Worm (Caenorhabditis elegans) whole organism, young adult: Measurements from ENCODE around the gene srx-76.

Source experiments
- B0019.2 ChIP-seq: fragments of 200-800 bp; sonication (Bioruptor generic); conservative IDR thresholded peaks from 2 replicates; pipeline ENCODE4 v1.3.6; 2022; ENCODE audit warnings: missing genetic modification reagents, missing genetic modification characterization, missing compliant biosample characterization
- B0035.1 ChIP-seq: sonication (generic microtip); optimal IDR thresholded peaks from 2 replicates; lab custom pipeline; 2016; ENCODE audit warnings: missing genetic modification characterization, mild to moderate bottlenecking, missing compliant biosample characterization, missing genotype, missing genetic modification reagents
- B0336.3 ChIP-seq: fragments of 200-800 bp; sonication (Bioruptor generic); IDR thresholded peaks from 2 replicates; pipeline ENCODE4 v1.3.6; 2022; ENCODE audit warnings: missing genetic modification characterization, missing compliant biosample characterization
- C06A6.2 ChIP-seq: fragments of 200-800 bp; sonication (Bioruptor generic); conservative IDR thresholded peaks from 2 replicates; pipeline ENCODE4 v1.3.6; 2022; ENCODE audit warnings: missing genetic modification characterization, missing compliant biosample characterization
- F22D6.2 ChIP-seq: sonication (generic microtip); optimal IDR thresholded peaks from 2 replicates; lab custom pipeline; 2016; ENCODE audit warnings: mild to moderate bottlenecking, missing genetic modification characterization, missing compliant biosample characterization
- F23B12.7 ChIP-seq: sonication (generic microtip); optimal IDR thresholded peaks from 2 replicates; lab custom pipeline; 2017; ENCODE audit warnings: missing genetic modification characterization, mild to moderate bottlenecking, missing compliant biosample characterization, antibody characterized with exemption, moderate library complexity; ENCODE audit not compliant: insufficient read depth
- F49E8.2 ChIP-seq: sonication (generic microtip); optimal IDR thresholded peaks from 3 replicates; lab custom pipeline; 2017; ENCODE audit warnings: missing genetic modification characterization, mild to moderate bottlenecking, missing compliant biosample characterization, antibody characterized with exemption, moderate library complexity; ENCODE audit not compliant: insufficient read depth
- F52B5.7 ChIP-seq: sonication (generic microtip); optimal IDR thresholded peaks from 2 replicates; lab custom pipeline; 2016; ENCODE audit warnings: mild to moderate bottlenecking, missing genetic modification characterization, missing compliant biosample characterization
- F57A8.1 ChIP-seq: fragments of 200-800 bp; sonication (Bioruptor generic); optimal IDR thresholded peaks from 2 replicates; lab custom pipeline; 2018; ENCODE audit warnings: mild to moderate bottlenecking, missing genetic modification characterization, moderate library complexity, missing compliant biosample characterization
- Y53F4B.3 ChIP-seq: fragments of 200-800 bp; sonication (Bioruptor generic); IDR thresholded peaks from 2 replicates; pipeline ENCODE4 v1.3.6; 2022; ENCODE audit warnings: missing genetic modification reagents, missing genetic modification characterization, missing compliant biosample characterization
- Y95B8A.8 ChIP-seq: fragments of 200-800 bp; sonication (Bioruptor generic); IDR thresholded peaks from 2 replicates; pipeline ENCODE4 v1.3.6; 2022; ENCODE audit warnings: missing genetic modification reagents, missing genetic modification characterization, missing compliant biosample characterization
- ama-1 ChIP-seq, 3 experiments: fragments of 150-350 bp in 1 of 3; sonication (generic microtip) in 2 of 3; optimal IDR thresholded peaks; 2 replicates each; lab custom pipeline; 2014 to 2018; ENCODE audit warnings: missing biosample characterization in 2 of 3, missing genetic modification characterization in 2 of 3, missing genetic modification reagents in 2 of 3
- attf-5 ChIP-seq: fragments of 200-800 bp; sonication (Bioruptor generic); optimal IDR thresholded peaks from 2 replicates; lab custom pipeline; 2018; ENCODE audit warnings: mild to moderate bottlenecking, missing genetic modification characterization, missing compliant biosample characterization
- bed-2 ChIP-seq: fragments of 200-800 bp; sonication (Bioruptor generic); IDR thresholded peaks from 2 replicates; pipeline ENCODE4 v1.3.6; 2022; ENCODE audit warnings: missing genetic modification reagents, missing genetic modification characterization, missing compliant biosample characterization
- ccch-3 ChIP-seq: fragments of 200-800 bp; sonication (Bioruptor generic); optimal IDR thresholded peaks from 2 replicates; lab custom pipeline; 2018; ENCODE audit warnings: mild to moderate bottlenecking, missing genetic modification characterization, missing compliant biosample characterization
- cebp-1 ChIP-seq, 2 experiments: fragments of 200-800 bp in 1 of 2; sonication (Bioruptor generic) in 1 of 2; sonication (generic microtip) in 1 of 2; IDR thresholded peaks in 1 of 2; optimal IDR thresholded peaks in 1 of 2; 2 replicates each; pipeline versions ENCODE4 v1.3.6 to Lab custom; 2017 to 2022; ENCODE audit warnings: missing compliant biosample characterization in 2 of 2, missing genetic modification characterization in 2 of 2, mild to moderate bottlenecking in 1 of 2, missing genetic modification reagents in 1 of 2, moderate library complexity in 1 of 2
- ceh-27 ChIP-seq: fragments of 200-800 bp; sonication (Bioruptor generic); optimal IDR thresholded peaks from 2 replicates; lab custom pipeline; 2018; ENCODE audit warnings: mild to moderate bottlenecking, missing genetic modification characterization, moderate library complexity, missing compliant biosample characterization
- ceh-79 ChIP-seq: sonication (generic microtip); optimal IDR thresholded peaks from 2 replicates; lab custom pipeline; 2017; ENCODE audit warnings: mild to moderate bottlenecking, missing genetic modification characterization, missing compliant biosample characterization
- dox-1 ChIP-seq: fragments of 200-800 bp; sonication (Bioruptor generic); IDR thresholded peaks from 2 replicates; pipeline ENCODE4 v1.3.6; 2022; ENCODE audit warnings: missing genetic modification reagents, missing genetic modification characterization, missing compliant biosample characterization
- dpff-1 ChIP-seq: sonication (generic microtip); optimal IDR thresholded peaks from 2 replicates; lab custom pipeline; 2017; ENCODE audit warnings: mild to moderate bottlenecking, missing genetic modification characterization, missing compliant biosample characterization
- dpl-1 ChIP-seq: fragments of 150-350 bp; optimal IDR thresholded peaks from 2 replicates; lab custom pipeline; 2014; ENCODE audit warnings: missing biosample characterization, missing genetic modification reagents, missing genetic modification characterization
- efl-1 ChIP-seq: fragments of 150-350 bp; optimal IDR thresholded peaks from 2 replicates; lab custom pipeline; 2014; ENCODE audit warnings: missing biosample characterization, missing genetic modification reagents, missing genetic modification characterization
- egl-18 ChIP-seq: fragments of 200-800 bp; sonication (Bioruptor generic); IDR thresholded peaks from 2 replicates; pipeline ENCODE4 v1.3.6; 2022; ENCODE audit warnings: missing genetic modification reagents, missing genetic modification characterization, missing compliant biosample characterization
- egl-44 ChIP-seq: fragments of 200-800 bp; sonication (Bioruptor generic); IDR thresholded peaks from 2 replicates; pipeline ENCODE4 v1.3.6; 2022; ENCODE audit warnings: missing genetic modification reagents, missing genetic modification characterization, missing compliant biosample characterization
- ekl-4 ChIP-seq: fragments of 200-800 bp; sonication (Bioruptor generic); IDR thresholded peaks from 2 replicates; pipeline ENCODE4 v1.3.6; 2022; ENCODE audit warnings: missing genetic modification reagents, missing genetic modification characterization, missing compliant biosample characterization
- hrde-1 ChIP-seq: sonication (generic microtip); optimal IDR thresholded peaks from 2 replicates; lab custom pipeline; 2016; ENCODE audit warnings: missing genetic modification characterization, mild to moderate bottlenecking, missing compliant biosample characterization, moderate library complexity, missing genotype, missing genetic modification reagents, borderline replicate concordance
- hsf-1 ChIP-seq: fragments of 200-800 bp; sonication (Bioruptor generic); IDR thresholded peaks from 2 replicates; pipeline ENCODE4 v1.3.6; 2022; ENCODE audit warnings: missing genetic modification reagents, missing genetic modification characterization, missing compliant biosample characterization
- madf-3 ChIP-seq: fragments of 200-800 bp; sonication (Bioruptor generic); IDR thresholded peaks from 2 replicates; pipeline ENCODE4 v1.3.6; 2022; ENCODE audit warnings: missing genetic modification reagents, missing genetic modification characterization, missing compliant biosample characterization
- madf-8 ChIP-seq: fragments of 200-800 bp; sonication (Bioruptor generic); conservative IDR thresholded peaks from 2 replicates; pipeline ENCODE4 v1.3.6; 2022; ENCODE audit warnings: missing genetic modification reagents, missing genetic modification characterization, missing compliant biosample characterization
- mcd-1 ChIP-seq: fragments of 200-800 bp; sonication (Bioruptor generic); IDR thresholded peaks from 2 replicates; pipeline ENCODE4 v1.3.6; 2022; ENCODE audit warnings: missing genetic modification reagents, missing genetic modification characterization, missing compliant biosample characterization
- nhr-80 ChIP-seq: sonication (generic microtip); optimal IDR thresholded peaks from 2 replicates; lab custom pipeline; 2016; ENCODE audit warnings: missing genetic modification characterization, missing compliant biosample characterization
- pbrm-1 ChIP-seq: fragments of 200-800 bp; sonication (Bioruptor generic); IDR thresholded peaks from 2 replicates; pipeline ENCODE4 v1.3.6; 2022; ENCODE audit warnings: missing genetic modification reagents, missing genetic modification characterization, missing compliant biosample characterization
- repo-1 ChIP-seq: sonication (generic microtip); optimal IDR thresholded peaks from 2 replicates; lab custom pipeline; 2017; ENCODE audit warnings: mild to moderate bottlenecking, missing genetic modification characterization, missing compliant biosample characterization
- snpc-3.4 ChIP-seq: sonication (generic microtip); optimal IDR thresholded peaks from 2 replicates; lab custom pipeline; 2017; ENCODE audit warnings: missing genetic modification characterization, mild to moderate bottlenecking, missing compliant biosample characterization, antibody characterized with exemption, moderate library complexity, missing genotype, missing genetic modification reagents
- somi-1 ChIP-seq: fragments of 200-800 bp; sonication (Bioruptor generic); optimal IDR thresholded peaks from 2 replicates; lab custom pipeline; 2018; ENCODE audit warnings: mild to moderate bottlenecking, missing genetic modification characterization, missing compliant biosample characterization
- tbx-9 ChIP-seq: sonication (generic microtip); optimal IDR thresholded peaks from 2 replicates; lab custom pipeline; 2016; ENCODE audit warnings: borderline replicate concordance, missing genetic modification characterization, inconsistent platforms, missing compliant biosample characterization
- zfh-2 ChIP-seq: fragments of 200-800 bp; sonication (Bioruptor generic); conservative IDR thresholded peaks from 2 replicates; pipeline ENCODE4 v1.3.6; 2022; ENCODE audit warnings: missing genetic modification reagents, missing genetic modification characterization, missing compliant biosample characterization
- ztf-18 ChIP-seq: sonication (generic microtip); optimal IDR thresholded peaks from 2 replicates; lab custom pipeline; 2016; ENCODE audit warnings: missing genotype, mild to moderate bottlenecking, missing genetic modification characterization, missing compliant biosample characterization
- ztf-28 ChIP-seq: fragments of 200-800 bp; sonication (Bioruptor generic); IDR thresholded peaks from 2 replicates; pipeline ENCODE4 v1.3.6; 2022; ENCODE audit warnings: missing genetic modification reagents, missing genetic modification characterization, missing compliant biosample characterization

srx-76 gene

ce11 chrV:11889115-11889935 lies 2.3 kb upstream of the srx-76 start (continued):
- TF ChIP-seq F23B12.7 (tag; lab: Kevin White, UChicago) (peak; percentile 43), somi-1 (GFP tag; lab: Kevin White, UChicago) (peak; percentile 6), snpc-3.4 (tag; lab: Kevin White, UChicago) (no peak), cebp-1 (GFP tag; IDR thresholded peaks at IDR 0.05; lab: Robert Waterston, UW) (no peak), cebp-1 (tag; optimal IDR thresholded peaks at IDR 0.05; lab: Kevin White, UChicago) (peak; percentile 40), Y95B8A.8 (GFP tag; lab: Robert Waterston, UW) (no peak), ekl-4 (GFP tag; lab: Robert Waterston, UW) (peak; percentile 12; the same call in 1 of the 2 replicates), madf-8 (GFP tag; lab: Robert Waterston, UW) (no peak), repo-1 (peak; percentile 71)

DNA sequence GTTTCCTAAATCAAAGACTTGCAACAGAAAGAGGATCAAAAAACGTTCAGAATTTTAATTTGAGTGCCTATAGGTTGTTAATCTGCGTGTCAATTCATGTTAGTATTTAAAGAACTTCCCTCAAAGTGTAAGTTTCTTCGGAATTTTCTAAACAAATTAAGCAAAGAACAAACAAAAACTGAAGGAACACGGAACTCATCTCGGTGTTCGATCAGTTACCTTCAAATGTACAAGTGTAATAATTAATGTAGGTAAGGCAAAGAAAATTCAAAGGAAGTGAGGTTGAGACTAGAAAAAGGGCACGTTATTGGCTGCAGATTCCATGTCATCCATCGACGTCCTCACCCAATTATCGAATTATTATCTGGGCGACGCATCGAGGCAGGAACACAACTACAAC lies 2.4 kb downstream of the srx-76 start, which contains the start of gene K12G11.6:
K12G11.6 (plus strand) TSS at position 357 of the 400 bp plus-strand sequence.
- TF ChIP-seq dpff-1 (tag; lab: Kevin White, UChicago) (no peak), F49E8.2 (tag; lab: Kevin White, UChicago) (no peak), attf-5 (GFP tag; lab: Kevin White, UChicago) (no peak), ceh-27 (GFP tag; lab: Kevin White, UChicago) (no peak), F22D6.2 (no peak), dox-1 (GFP tag; lab: Robert Waterston, UW) (no peak), ccch-3 (no peak), egl-44 (no peak), zfh-2 (GFP tag; lab: Robert Waterston, UW) (no peak), F52B5.7 (tag; lab: Kevin White, UChicago) (no peak), tbx-9 (tag; lab: Kevin White, UChicago) (no peak), ztf-18 (tag; lab: Kevin White, UChicago) (no peak), Y53F4B.3 (no peak), ama-1 (optimal IDR thresholded peaks at IDR 0.05; lab: Kevin White, UChicago) (no peak), ama-1 (GFP tag; optimal IDR thresholded peaks at IDR 0.05; lab: Kevin White, UChicago) (no peak), B0019.2 (GFP tag; lab: Robert Waterston, UW) (no peak), dpl-1 (GFP tag; lab: Kevin White, UChicago) (no peak), efl-1 (GFP tag; lab: Kevin White, UChicago) (no peak), F57A8.1 (GFP tag; lab: Kevin White, UChicago) (no peak), ceh-79 (tag; lab: Kevin White, UChicago) (no peak)
- TF ChIP-seq, all 124 proteins: peak for 0

DNA sequence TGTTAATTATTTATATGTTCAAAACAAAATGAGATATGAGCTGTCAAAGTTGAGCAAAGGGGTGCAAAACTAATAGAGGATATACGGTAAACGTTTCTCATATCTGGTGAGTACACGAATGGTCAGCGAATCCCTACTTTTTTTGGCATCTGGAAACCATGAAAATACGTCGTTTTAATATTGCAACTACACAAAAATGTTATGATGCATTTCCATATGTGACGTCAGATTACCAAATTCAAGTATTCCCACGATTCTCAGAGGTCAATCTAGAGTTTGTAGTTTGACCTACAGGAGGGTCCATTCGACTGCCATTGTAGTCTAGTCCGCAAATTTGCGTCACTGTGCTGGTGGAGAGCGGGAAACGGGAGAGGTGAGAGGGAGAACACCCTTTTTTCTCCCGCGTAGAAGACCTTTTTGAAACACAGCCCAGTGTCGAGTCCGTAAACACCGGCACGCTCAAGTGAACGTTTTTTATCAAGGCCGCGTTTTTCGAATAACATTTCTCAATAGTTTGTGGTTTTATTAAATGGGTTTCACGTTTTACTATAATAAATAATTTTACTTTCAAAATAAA lies 4.8 kb downstream of the srx-76 start:
- TF ChIP-seq B0035.1 (tag; lab: Kevin White, UChicago) = no peak
- TF ChIP-seq ceh-27 (GFP tag; lab: Kevin White, UChicago) = peak; percentile 9
- TF ChIP-seq ceh-79 (tag; lab: Kevin White, UChicago) = no peak
- no peak for TF ChIP-seq egl-18 (GFP tag; lab: Robert Waterston, UW)
- TF ChIP-seq dox-1 (GFP tag; lab: Robert Waterston, UW) = peak; percentile 74; the same call in 1 of the 2 replicates
- TF ChIP-seq ztf-28 (GFP tag; lab: Robert Waterston, UW) = 0 out of 2 replicates have a peak, but pooled peaks have one; percentile 39
- 0 out of 2 replicates have a peak, but pooled peaks have one; percentile 14 for TF ChIP-seq bed-2 (GFP tag; lab: Robert Waterston, UW)
- TF ChIP-seq madf-3 (GFP tag; lab: Robert Waterston, UW) = 0 out of 2 replicates have a peak, but pooled peaks have one; percentile 62
- TF ChIP-seq dpl-1 (GFP tag; lab: Kevin White, UChicago) = peak; percentile 52
- peak; percentile 53 for TF ChIP-seq attf-5 (GFP tag; lab: Kevin White, UChicago)
- no peak for TF ChIP-seq tbx-9 (tag; lab: Kevin White, UChicago)
- TF ChIP-seq efl-1 (GFP tag; lab: Kevin White, UChicago) = peak; percentile 91
- TF ChIP-seq C06A6.2 (GFP tag; lab: Robert Waterston, UW) = no peak
- TF ChIP-seq pbrm-1 (GFP tag; lab: Robert Waterston, UW) = no peak
- TF ChIP-seq B0336.3 (GFP tag; lab: Robert Waterston, UW) = peak; percentile 43; the same call in 1 of the 2 replicates
- peak; percentile 62 for TF ChIP-seq nhr-80 (tag; lab: Kevin White, UChicago)
- TF ChIP-seq madf-8 (GFP tag; lab: Robert Waterston, UW) = peak; percentile 76
- TF ChIP-seq hrde-1 (tag; lab: Kevin White, UChicago) = no peak
- no peak for TF ChIP-seq cebp-1 (GFP tag; IDR thresholded peaks at IDR 0.05; lab: Robert Waterston, UW)
- TF ChIP-seq cebp-1 (tag; optimal IDR thresholded peaks at IDR 0.05; lab: Kevin White, UChicago) = peak; percentile 45
- TF ChIP-seq mcd-1 (GFP tag; lab: Robert Waterston, UW) = peak; percentile 48; the same call in 1 of the 2 replicates
- peak; percentile 62; the same call in 1 of the 2 replicates for TF ChIP-seq hsf-1
- TF ChIP-seq snpc-3.4 (tag; lab: Kevin White, UChicago) = peak; percentile 36
